Fruit fly (Drosophila melanogaster) S2 (cell line): ENCODE measurements around the gene Nf-YA.

Experiments used
- CG8478 ChIP-seq: fragments of >200 bp; optimal IDR thresholded peaks from 2 replicates; lab custom pipeline; 2018
- CTCF ChIP-seq, 2 experiments: fragments of >200 bp; optimal IDR thresholded peaks; 2 replicates each; lab custom pipeline; 2018

DNA sequence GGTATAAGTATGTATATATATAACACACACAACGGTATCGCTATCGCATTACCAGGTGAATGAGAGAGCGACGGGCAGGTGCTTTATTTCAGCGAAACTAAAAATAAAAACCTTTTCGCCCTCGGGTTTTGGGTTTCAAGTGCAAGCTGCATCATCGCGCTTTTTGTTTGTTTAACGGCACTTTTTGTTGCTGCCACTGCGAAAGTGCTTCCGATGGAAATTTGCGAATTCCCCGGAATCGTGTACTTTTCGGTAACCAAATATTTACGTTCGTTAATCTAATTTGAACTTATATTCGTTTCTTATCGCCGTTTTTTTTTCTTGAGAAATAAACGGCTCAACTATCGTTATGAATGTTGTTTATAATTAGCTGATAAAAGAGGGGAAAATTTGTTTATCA lies 46.0 kb downstream of the Nf-YA start:
- TF ChIP-seq CG8478 (lab: Kevin White, UChicago), result no peak
- TF ChIP-seq CTCF (optimal IDR thresholded peaks at IDR 0.05; lab: Kevin White, UChicago), result no peak
